Fruit fly (Drosophila melanogaster) whole organism, prepupa: ENCODE data around the gene NTPase.

Experiments
- CG10631 ChIP-seq: fragments of 200-800 bp; sonication (Bioruptor generic); optimal IDR thresholded peaks from 2 replicates; lab custom pipeline; 2016; ENCODE audit warnings: missing biosample characterization, missing genetic modification characterization
- CG7368 ChIP-seq: fragments of 200-800 bp; sonication (Bioruptor generic); optimal IDR thresholded peaks from 3 replicates; lab custom pipeline; 2016; ENCODE audit warnings: missing biosample characterization, missing genetic modification characterization
- CG8119 ChIP-seq: fragments of 200-800 bp; sonication (Bioruptor generic); IDR thresholded peaks from 3 replicates; pipeline ENCODE4 v1.3.6; 2022; ENCODE audit warnings: missing biosample characterization, missing genetic modification characterization
- Eip93F ChIP-seq: fragments of 200-800 bp; sonication (Bioruptor generic); optimal IDR thresholded peaks from 2 replicates; lab custom pipeline; 2016; ENCODE audit warnings: missing biosample characterization, mild to moderate bottlenecking, missing genetic modification characterization
- Ets96B ChIP-seq: fragments of 200-800 bp; optimal IDR thresholded peaks from 2 replicates; lab custom pipeline; 2019; ENCODE audit warnings: missing biosample characterization, mild to moderate bottlenecking, missing genetic modification characterization, moderate library complexity
- Lpt ChIP-seq: fragments of 200-800 bp; sonication (Bioruptor generic); optimal IDR thresholded peaks from 3 replicates; lab custom pipeline; 2016; ENCODE audit warnings: missing biosample characterization, missing genetic modification characterization
- eg ChIP-seq: fragments of 200-800 bp; sonication (Bioruptor generic); IDR thresholded peaks from 3 replicates; pipeline ENCODE4 v1.3.6; 2022; ENCODE audit warnings: missing biosample characterization, missing genetic modification characterization

- TF ChIP-seq CG10631 (GFP tag; lab: Kevin White, UChicago): peak; percentile 54
- TF ChIP-seq CG7368 (GFP tag; lab: Kevin White, UChicago): peak; percentile 64
- peak; percentile 47 for TF ChIP-seq Ets96B (tag; lab: Kevin White, UChicago)
- peak; percentile 46 for TF ChIP-seq Lpt (GFP tag; lab: Kevin White, UChicago)
- peak; percentile 79 for TF ChIP-seq Eip93F (GFP tag; lab: Kevin White, UChicago)
- no peak for TF ChIP-seq CG8119
- peak; percentile 83 for TF ChIP-seq eg (GFP tag; lab: Robert Waterston, UW)
Measured at dm6 chr2L:2855773-2856615, 29.7 kb downstream of the NTPase start, which contains the start of the genes CG3104 and RpS21.
